Worm (Caenorhabditis elegans): ENCODE results near the gene npax-3.

- TF ChIP-seq unc-62 (GFP tag; optimal IDR thresholded peaks at IDR 0.05) (no peak), lin-35 (GFP tag; optimal IDR thresholded peaks at IDR 0.05) (no peak), swsn-7 (tag; optimal IDR thresholded peaks at IDR 0.05) (no peak), nhr-11 (tag; optimal IDR thresholded peaks at IDR 0.05) (no peak), elt-2 (tag; optimal IDR thresholded peaks at IDR 0.05) (no peak), lsy-2 (tag; optimal IDR thresholded peaks at IDR 0.05) (no peak), nhr-76 (tag; optimal IDR thresholded peaks at IDR 0.05) (no peak), egl-27 (tag; optimal IDR thresholded peaks at IDR 0.05) (no peak), zag-1 (tag; optimal IDR thresholded peaks at IDR 0.05) (no peak), alr-1 (tag; optimal IDR thresholded peaks at IDR 0.05; ENCODE audit: borderline replicate concordance) (no peak), blmp-1 (tag; optimal IDR thresholded peaks at IDR 0.05) (no peak), dpl-1 (GFP tag; optimal IDR thresholded peaks at IDR 0.05) (no peak), skn-1 (tag; optimal IDR thresholded peaks at IDR 0.05) (no peak)
Measured at ce11 chrIV:10828049-10828448, at the start of gene npax-3.
